Worm (Caenorhabditis elegans) whole organism, L2 larva: ENCODE measurements around the gene agt-1.
A peak's percentile ranks its signal among the peaks of the same experiment; 100 is the strongest.

Source experiments
- C34F6.9 ChIP-seq: fragments of 150-350 bp; optimal IDR thresholded peaks from 2 replicates; lab custom pipeline; 2014; ENCODE audit warnings: missing biosample characterization, missing genetic modification characterization
- F13H6.1 ChIP-seq: sonication (generic microtip); optimal IDR thresholded peaks from 2 replicates; lab custom pipeline; 2016; ENCODE audit warnings: missing genetic modification characterization, missing compliant biosample characterization
- Y55F3AM.14 ChIP-seq: fragments of 200-800 bp; sonication (Bioruptor generic); optimal IDR thresholded peaks from 2 replicates; lab custom pipeline; 2018; ENCODE audit warnings: mild to moderate bottlenecking, missing genetic modification characterization, missing compliant biosample characterization
- ZK546.5 ChIP-seq: sonication (generic microtip); optimal IDR thresholded peaks from 2 replicates; lab custom pipeline; 2017; ENCODE audit warnings: missing biosample characterization, missing genetic modification characterization
- ama-1 ChIP-seq: fragments of 150-350 bp; optimal IDR thresholded peaks from 2 replicates; lab custom pipeline; 2018; ENCODE audit warnings: inconsistent platforms
- blmp-1 ChIP-seq: sonication (generic microtip); optimal IDR thresholded peaks from 2 replicates; lab custom pipeline; 2017; ENCODE audit warnings: missing genetic modification characterization, mild to moderate bottlenecking, missing compliant biosample characterization, antibody characterized with exemption, moderate library complexity; ENCODE audit not compliant: insufficient read depth
- ceh-16 ChIP-seq: fragments of 150-350 bp; optimal IDR thresholded peaks from 2 replicates; lab custom pipeline; 2014; ENCODE audit warnings: missing biosample characterization, missing genetic modification characterization
- crh-2 ChIP-seq: sonication (generic microtip); optimal IDR thresholded peaks from 2 replicates; lab custom pipeline; 2017; ENCODE audit warnings: missing biosample characterization, missing genetic modification characterization
- dmd-4 ChIP-seq: sonication (generic microtip); optimal IDR thresholded peaks from 2 replicates; lab custom pipeline; 2017; ENCODE audit warnings: missing biosample characterization, missing genetic modification characterization
- egl-27 ChIP-seq: sonication (generic microtip); optimal IDR thresholded peaks from 3 replicates; lab custom pipeline; 2017; ENCODE audit warnings: missing biosample characterization, missing genetic modification reagents, missing genetic modification characterization
- elt-3 ChIP-seq: sonication (generic microtip); optimal IDR thresholded peaks from 2 replicates; lab custom pipeline; 2017; ENCODE audit warnings: missing biosample characterization, missing genetic modification characterization
- fos-1 ChIP-seq: fragments of 150-350 bp; optimal IDR thresholded peaks from 2 replicates; lab custom pipeline; 2014; ENCODE audit warnings: missing biosample characterization, missing genetic modification characterization
- gmeb-1 ChIP-seq: fragments of 150-350 bp; optimal IDR thresholded peaks from 2 replicates; lab custom pipeline; 2014; ENCODE audit warnings: missing biosample characterization, missing genetic modification characterization
- lin-11 ChIP-seq: fragments of 150-350 bp; sonication (generic microtip); optimal IDR thresholded peaks from 2 replicates; lab custom pipeline; 2014; ENCODE audit warnings: missing biosample characterization, missing genetic modification characterization, inconsistent platforms, mixed read lengths
- lin-13 ChIP-seq: fragments of 150-350 bp; optimal IDR thresholded peaks from 2 replicates; lab custom pipeline; 2014; ENCODE audit warnings: missing biosample characterization, missing genetic modification reagents, missing genetic modification characterization
- lsy-2 ChIP-seq, 2 experiments: fragments of 150-350 bp in 1 of 2; sonication (generic microtip) in 1 of 2; optimal IDR thresholded peaks; 2 replicates each; lab custom pipeline; 2014 to 2017; ENCODE audit warnings: missing biosample characterization in 2 of 2, missing genetic modification characterization in 2 of 2
- mbf-1 ChIP-seq: sonication (generic microtip); optimal IDR thresholded peaks from 2 replicates; lab custom pipeline; 2017; ENCODE audit warnings: missing biosample characterization, missing genetic modification characterization
- mdl-1 ChIP-seq, 2 experiments: fragments of 150-350 bp in 1 of 2; sonication (generic microtip) in 1 of 2; optimal IDR thresholded peaks; 2 replicates each; lab custom pipeline; 2017; ENCODE audit warnings: missing biosample characterization in 2 of 2, missing genetic modification characterization in 2 of 2
- nhr-129 ChIP-seq: fragments of 150-350 bp; optimal IDR thresholded peaks from 2 replicates; lab custom pipeline; 2014; ENCODE audit warnings: missing biosample characterization, missing genetic modification characterization
- nhr-21 ChIP-seq: fragments of 150-350 bp; optimal IDR thresholded peaks from 2 replicates; lab custom pipeline; 2014; ENCODE audit warnings: missing biosample characterization, missing genetic modification characterization
- nhr-23 ChIP-seq: fragments of 150-350 bp; optimal IDR thresholded peaks from 2 replicates; lab custom pipeline; 2014; ENCODE audit warnings: missing biosample characterization, missing genetic modification reagents, missing genetic modification characterization
- nhr-237 ChIP-seq: fragments of 150-350 bp; optimal IDR thresholded peaks from 2 replicates; lab custom pipeline; 2014; ENCODE audit warnings: missing biosample characterization, missing genetic modification characterization
- nhr-25 ChIP-seq: fragments of 150-350 bp; sonication (generic microtip); optimal IDR thresholded peaks from 3 replicates; lab custom pipeline; 2014; ENCODE audit warnings: missing biosample characterization, missing genetic modification characterization
- nhr-6 ChIP-seq: fragments of 150-350 bp; optimal IDR thresholded peaks from 2 replicates; lab custom pipeline; 2014; ENCODE audit warnings: missing biosample characterization, missing genetic modification characterization
- nhr-77 ChIP-seq: fragments of 150-350 bp; optimal IDR thresholded peaks from 2 replicates; lab custom pipeline; 2014; ENCODE audit warnings: missing biosample characterization, missing genetic modification characterization
- sem-4 ChIP-seq: fragments of 150-350 bp; optimal IDR thresholded peaks from 2 replicates; lab custom pipeline; 2014; ENCODE audit warnings: missing biosample characterization, missing genetic modification reagents, missing genetic modification characterization
- skn-1 ChIP-seq: sonication (generic microtip); optimal IDR thresholded peaks from 2 replicates; lab custom pipeline; 2017; ENCODE audit warnings: missing biosample characterization, missing genetic modification characterization
- sma-3 ChIP-seq: sonication (generic microtip); optimal IDR thresholded peaks from 2 replicates; lab custom pipeline; 2016; ENCODE audit warnings: missing genetic modification reagents, missing genetic modification characterization, missing compliant biosample characterization
- sma-9 ChIP-seq, 2 experiments: fragments of 150-350 bp in 1 of 2; sonication (generic microtip) in 1 of 2; optimal IDR thresholded peaks; 2 replicates each; lab custom pipeline; 2014 to 2016; ENCODE audit warnings: missing genetic modification characterization in 2 of 2, mild to moderate bottlenecking in 1 of 2, missing biosample characterization in 1 of 2, missing compliant biosample characterization in 1 of 2, missing genetic modification reagents in 1 of 2, moderate library complexity in 1 of 2
- snpc-4 ChIP-seq: fragments of 150-350 bp; optimal IDR thresholded peaks from 2 replicates; lab custom pipeline; 2014; ENCODE audit warnings: missing biosample characterization, missing genetic modification characterization
- unc-62 ChIP-seq: fragments of 150-350 bp; optimal IDR thresholded peaks from 2 replicates; lab custom pipeline; 2014; ENCODE audit warnings: missing biosample characterization, missing genetic modification reagents, missing genetic modification characterization
- zag-1 ChIP-seq: fragments of 150-350 bp; optimal IDR thresholded peaks from 2 replicates; lab custom pipeline; 2014; ENCODE audit warnings: missing biosample characterization, missing genetic modification characterization
- ztf-1 ChIP-seq: fragments of 200-800 bp; sonication (Bioruptor generic); conservative IDR thresholded peaks from 2 replicates; pipeline ENCODE4 v1.3.6; 2022; ENCODE audit warnings: missing genetic modification characterization, missing compliant biosample characterization
- ztf-11 ChIP-seq: sonication (generic microtip); optimal IDR thresholded peaks from 2 replicates; lab custom pipeline; 2017; ENCODE audit warnings: missing biosample characterization, missing genetic modification characterization
- ztf-4 ChIP-seq: fragments of 150-350 bp; optimal IDR thresholded peaks from 2 replicates; lab custom pipeline; 2014; ENCODE audit warnings: missing biosample characterization, missing genetic modification characterization

agt-1 gene

DNA sequence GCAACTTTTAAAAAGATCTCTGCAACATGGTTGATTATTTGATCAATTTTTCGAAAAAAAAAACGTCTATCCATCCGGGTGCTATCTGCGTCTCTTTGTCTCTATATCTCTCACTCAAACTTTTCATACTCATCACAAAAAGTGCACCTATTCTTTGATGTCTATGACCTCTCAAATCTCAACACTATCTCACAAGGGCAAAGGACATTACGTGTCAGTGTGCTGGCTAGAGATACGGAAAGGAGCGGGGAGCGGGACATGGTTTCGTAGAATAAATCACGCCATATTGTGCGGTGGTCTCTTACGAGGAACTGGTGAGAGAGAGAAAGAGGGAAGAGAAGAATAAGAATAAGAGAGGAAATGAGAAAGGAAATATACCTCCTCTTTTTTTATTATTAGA lies 46.8 kb downstream of the agt-1 start:
- TF ChIP-seq F13H6.1 (peak; percentile 88), gmeb-1 (tag; lab: Kevin White, UChicago) (peak; percentile 73), ztf-4 (peak; percentile 48), mbf-1 (tag; lab: Kevin White, UChicago) (no peak), sma-3 (peak; percentile 93), nhr-6 (tag; lab: Kevin White, UChicago) (peak; percentile 69), sma-9 (GFP tag; optimal IDR thresholded peaks at IDR 0.05; lab: Kevin White, UChicago) (peak; percentile 92), sma-9 (tag; optimal IDR thresholded peaks at IDR 0.05; lab: Kevin White, UChicago) (no peak), sem-4 (peak; percentile 45), nhr-77 (tag; lab: Kevin White, UChicago) (peak; percentile 42), crh-2 (tag; lab: Kevin White, UChicago) (peak; percentile 98), unc-62 (GFP tag; lab: Kevin White, UChicago) (peak; percentile 29), C34F6.9 (tag; lab: Kevin White, UChicago) (peak; percentile 87), dmd-4 (tag; lab: Kevin White, UChicago) (no peak), ZK546.5 (no peak), nhr-25 (tag; lab: Kevin White, UChicago) (peak; percentile 53), blmp-1 (peak; percentile 36), ztf-11 (tag; lab: Kevin White, UChicago) (no peak), nhr-129 (peak; percentile 97), nhr-237 (no peak), egl-27 (tag; lab: Kevin White, UChicago) (peak; percentile 85), snpc-4 (tag; lab: Kevin White, UChicago) (no peak), lin-13 (GFP tag; lab: Kevin White, UChicago) (peak; percentile 34), mdl-1 (tag; optimal IDR thresholded peaks at IDR 0.05; lab: Kevin White, UChicago) (peak in 1 of 2 experiments; percentile 64), nhr-21 (tag; lab: Kevin White, UChicago) (peak; percentile 88), lsy-2 (tag; optimal IDR thresholded peaks at IDR 0.05; lab: Kevin White, UChicago) (peak in 1 of 2 experiments; percentile 82), fos-1 (peak; percentile 90)
- TF ChIP-seq, all 48 proteins: peak for 20

DNA sequence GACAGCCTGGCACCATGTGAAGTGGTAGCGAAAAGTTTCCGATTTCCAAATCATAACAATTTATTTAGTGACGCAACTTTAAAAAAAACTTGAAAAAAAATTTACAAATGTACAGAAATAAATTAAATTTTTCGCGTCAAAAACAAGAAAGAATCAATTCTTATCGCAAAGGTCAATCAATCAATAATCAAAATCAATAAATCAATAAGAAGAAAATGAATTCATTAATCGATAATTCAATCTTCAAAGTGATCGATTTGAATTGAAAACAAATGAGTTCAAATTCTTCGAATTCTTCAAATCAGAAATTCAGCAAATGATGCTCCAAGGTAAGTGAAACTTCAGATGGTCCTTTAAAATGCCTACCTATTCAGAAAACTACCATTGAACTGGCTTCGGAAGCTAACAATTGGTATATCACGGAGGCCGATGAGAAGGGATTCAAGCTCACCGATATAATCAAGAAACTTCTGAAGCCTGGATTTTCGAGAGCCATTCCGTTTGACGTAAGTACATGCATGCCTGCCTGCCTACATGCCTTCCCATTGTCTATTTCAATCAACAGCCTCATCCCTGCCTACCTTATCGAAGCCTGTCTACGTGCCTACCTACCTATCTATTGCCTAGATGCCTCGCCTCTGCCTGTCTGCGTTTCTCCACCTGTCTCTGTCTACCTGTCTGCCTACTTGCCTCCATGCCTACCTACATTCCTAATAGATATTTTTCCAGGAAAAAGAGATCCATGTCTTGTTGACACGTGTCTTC lies 49.1 kb downstream of the agt-1 start:
- TF ChIP-seq ceh-16 (tag; lab: Kevin White, UChicago) (no peak), elt-3 (no peak), fos-1 (no peak), nhr-23 (tag; lab: Kevin White, UChicago) (no peak), lin-11 (tag; lab: Kevin White, UChicago) (no peak), Y55F3AM.14 (GFP tag; lab: Kevin White, UChicago) (no peak), nhr-21 (tag; lab: Kevin White, UChicago) (no peak), ztf-11 (tag; lab: Kevin White, UChicago) (no peak), sem-4 (no peak)

- TF ChIP-seq ama-1 (lab: Kevin White, UChicago) (peak; percentile 18), Y55F3AM.14 (GFP tag; lab: Kevin White, UChicago) (peak; percentile 8), nhr-21 (tag; lab: Kevin White, UChicago) (peak; percentile 88), nhr-25 (tag; lab: Kevin White, UChicago) (peak; percentile 40), lin-11 (tag; lab: Kevin White, UChicago) (no peak), nhr-129 (peak; percentile 59), ztf-11 (tag; lab: Kevin White, UChicago) (no peak), skn-1 (tag; lab: Kevin White, UChicago) (peak; percentile 67), sma-3 (peak; percentile 61), gmeb-1 (tag; lab: Kevin White, UChicago) (peak; percentile 51), sma-9 (GFP tag; optimal IDR thresholded peaks at IDR 0.05; lab: Kevin White, UChicago) (peak; percentile 81), sma-9 (tag; optimal IDR thresholded peaks at IDR 0.05; lab: Kevin White, UChicago) (no peak), egl-27 (tag; lab: Kevin White, UChicago) (peak; percentile 22), nhr-6 (tag; lab: Kevin White, UChicago) (peak; percentile 42), unc-62 (GFP tag; lab: Kevin White, UChicago) (no peak), zag-1 (tag; lab: Kevin White, UChicago) (no peak), lsy-2 (tag; optimal IDR thresholded peaks at IDR 0.05; lab: Kevin White, UChicago) (peak in 1 of 2 experiments; percentile 43), ztf-1 (GFP tag; lab: Robert Waterston, UW) (no peak), crh-2 (tag; lab: Kevin White, UChicago) (peak; percentile 92), fos-1 (peak; percentile 86), blmp-1 (peak; percentile 6), ZK546.5 (no peak), lin-13 (GFP tag; lab: Kevin White, UChicago) (peak; percentile 60)
Measured at ce11 chrIV:13318773-13319172, 50.4 kb downstream of the agt-1 start.
